Worm (Caenorhabditis elegans) whole organism, mixed stage, embryonic: ENCODE measurements around the gene F54C8.6.

Experiments
- M03D4.4 ChIP-seq: sonication (generic microtip); optimal IDR thresholded peaks from 2 replicates; lab custom pipeline; 2017; ENCODE audit warnings: mild to moderate bottlenecking, missing genetic modification characterization, missing compliant biosample characterization
- bed-3 ChIP-seq: fragments of 200-800 bp; sonication (Bioruptor generic); optimal IDR thresholded peaks from 3 replicates; lab custom pipeline; 2018; ENCODE audit warnings: mild to moderate bottlenecking, missing genetic modification characterization, moderate library complexity, missing compliant biosample characterization
- blmp-1 ChIP-seq: fragments of 150-350 bp; optimal IDR thresholded peaks from 2 replicates; lab custom pipeline; 2014; ENCODE audit warnings: missing biosample characterization, missing genetic modification characterization
- ceh-39 ChIP-seq: fragments of 150-350 bp; optimal IDR thresholded peaks from 2 replicates; lab custom pipeline; 2014; ENCODE audit warnings: missing biosample characterization, missing genetic modification characterization
- ceh-43 ChIP-seq: fragments of 200-800 bp; sonication (Bioruptor generic); optimal IDR thresholded peaks from 2 replicates; lab custom pipeline; 2018; ENCODE audit warnings: mild to moderate bottlenecking, missing genetic modification characterization, moderate library complexity, missing compliant biosample characterization
- ceh-83 ChIP-seq: fragments of 200-800 bp; sonication (Bioruptor generic); optimal IDR thresholded peaks from 2 replicates; lab custom pipeline; 2018; ENCODE audit warnings: mild to moderate bottlenecking, missing genetic modification characterization, missing compliant biosample characterization
- ces-1 ChIP-seq: fragments of 150-350 bp; optimal IDR thresholded peaks from 2 replicates; lab custom pipeline; 2014; ENCODE audit warnings: missing biosample characterization, missing genetic modification reagents, missing genetic modification characterization
- cnd-1 ChIP-seq: fragments of 200-800 bp; sonication (Bioruptor generic); optimal IDR thresholded peaks from 2 replicates; lab custom pipeline; 2018; ENCODE audit warnings: mild to moderate bottlenecking, missing genetic modification characterization, missing compliant biosample characterization
- drap-1 ChIP-seq: fragments of 200-800 bp; sonication (Bioruptor generic); optimal IDR thresholded peaks from 3 replicates; lab custom pipeline; 2018; ENCODE audit warnings: mild to moderate bottlenecking, missing genetic modification characterization, missing compliant biosample characterization
- elt-1 ChIP-seq: sonication (generic microtip); optimal IDR thresholded peaks from 2 replicates; lab custom pipeline; 2017; ENCODE audit warnings: missing genetic modification characterization, mild to moderate bottlenecking, missing compliant biosample characterization, antibody characterized with exemption, moderate library complexity, borderline replicate concordance; ENCODE audit not compliant: insufficient read depth
- elt-3 ChIP-seq: fragments of 150-350 bp; optimal IDR thresholded peaks from 2 replicates; lab custom pipeline; 2014; ENCODE audit warnings: missing biosample characterization, missing genetic modification characterization
- flh-1 ChIP-seq: fragments of 200-800 bp; sonication (Bioruptor generic); optimal IDR thresholded peaks from 2 replicates; lab custom pipeline; 2018; ENCODE audit warnings: mild to moderate bottlenecking, missing genetic modification characterization, moderate library complexity, missing compliant biosample characterization
- ham-2 ChIP-seq: fragments of 200-800 bp; sonication (Bioruptor generic); optimal IDR thresholded peaks from 2 replicates; lab custom pipeline; 2018; ENCODE audit warnings: mild to moderate bottlenecking, missing genetic modification characterization, missing compliant biosample characterization
- hlh-1 ChIP-seq: fragments of 150-350 bp; optimal IDR thresholded peaks from 2 replicates; lab custom pipeline; 2014; ENCODE audit warnings: missing biosample characterization, missing genetic modification reagents, missing genetic modification characterization
- lin-13 ChIP-seq: fragments of 150-350 bp; optimal IDR thresholded peaks from 2 replicates; lab custom pipeline; 2014; ENCODE audit warnings: missing biosample characterization, missing genetic modification characterization
- lin-32 ChIP-seq: fragments of 200-800 bp; sonication (Bioruptor generic); optimal IDR thresholded peaks from 2 replicates; lab custom pipeline; 2018; ENCODE audit warnings: mild to moderate bottlenecking, missing genetic modification characterization, missing compliant biosample characterization
- lsy-2 ChIP-seq: fragments of 150-350 bp; optimal IDR thresholded peaks from 2 replicates; lab custom pipeline; 2014; ENCODE audit warnings: missing biosample characterization, missing genetic modification characterization
- mab-5 ChIP-seq: fragments of 150-350 bp; optimal IDR thresholded peaks from 2 replicates; lab custom pipeline; 2014; ENCODE audit warnings: missing biosample characterization, missing genetic modification characterization
- mep-1 ChIP-seq: fragments of 150-350 bp; optimal IDR thresholded peaks from 2 replicates; lab custom pipeline; 2017; ENCODE audit warnings: missing biosample characterization, missing genetic modification reagents, missing genetic modification characterization, inconsistent platforms
- mls-2 ChIP-seq: sonication (generic microtip); optimal IDR thresholded peaks from 2 replicates; lab custom pipeline; 2016; ENCODE audit warnings: mild to moderate bottlenecking, missing genetic modification characterization, moderate library complexity, missing compliant biosample characterization
- nhr-12 ChIP-seq: fragments of 150-350 bp; optimal IDR thresholded peaks from 2 replicates; lab custom pipeline; 2014; ENCODE audit warnings: missing biosample characterization, missing genetic modification characterization
- nhr-2 ChIP-seq: fragments of 150-350 bp; optimal IDR thresholded peaks from 2 replicates; lab custom pipeline; 2014; ENCODE audit warnings: missing biosample characterization, missing genetic modification characterization
- nhr-237 ChIP-seq: fragments of 150-350 bp; optimal IDR thresholded peaks from 2 replicates; lab custom pipeline; 2014; ENCODE audit warnings: missing biosample characterization, missing genetic modification characterization
- nhr-28 ChIP-seq: fragments of 150-350 bp; optimal IDR thresholded peaks from 2 replicates; lab custom pipeline; 2014; ENCODE audit warnings: missing biosample characterization, missing genetic modification characterization
- nhr-76 ChIP-seq: sonication (generic microtip); optimal IDR thresholded peaks from 2 replicates; lab custom pipeline; 2017; ENCODE audit warnings: missing biosample characterization, missing genetic modification characterization
- pha-4 ChIP-seq: fragments of 150-350 bp; optimal IDR thresholded peaks from 2 replicates; lab custom pipeline; 2018; ENCODE audit warnings: missing biosample characterization, missing genetic modification reagents, missing genetic modification characterization
- sem-2 ChIP-seq: fragments of 200-800 bp; sonication (Bioruptor generic); optimal IDR thresholded peaks from 2 replicates; lab custom pipeline; 2018; ENCODE audit warnings: mild to moderate bottlenecking, missing genetic modification characterization, missing compliant biosample characterization
- snpc-4 ChIP-seq: fragments of 150-350 bp; optimal IDR thresholded peaks from 2 replicates; lab custom pipeline; 2014; ENCODE audit warnings: missing biosample characterization, missing genetic modification characterization
- sptf-1 ChIP-seq: sonication (generic microtip); optimal IDR thresholded peaks from 2 replicates; lab custom pipeline; 2017; ENCODE audit warnings: mild to moderate bottlenecking, missing genetic modification characterization, moderate library complexity, missing compliant biosample characterization
- tbx-8 ChIP-seq: fragments of 200-800 bp; sonication (Bioruptor generic); optimal IDR thresholded peaks from 2 replicates; lab custom pipeline; 2018; ENCODE audit warnings: mild to moderate bottlenecking, missing genetic modification characterization, moderate library complexity, missing compliant biosample characterization
- unc-120 ChIP-seq: sonication (generic microtip); optimal IDR thresholded peaks from 2 replicates; lab custom pipeline; 2017; ENCODE audit warnings: missing genetic modification characterization, missing compliant biosample characterization; ENCODE audit not compliant: poor library complexity, severe bottlenecking
- unc-39 ChIP-seq: fragments of 150-350 bp; optimal IDR thresholded peaks from 2 replicates; lab custom pipeline; 2014; ENCODE audit warnings: missing biosample characterization, missing genetic modification characterization
- unc-62 ChIP-seq: fragments of 150-350 bp; optimal IDR thresholded peaks from 2 replicates; lab custom pipeline; 2014; ENCODE audit warnings: missing biosample characterization, missing genetic modification reagents, missing genetic modification characterization
- zip-8 ChIP-seq: fragments of 150-350 bp; optimal IDR thresholded peaks from 2 replicates; lab custom pipeline; 2014; ENCODE audit warnings: missing biosample characterization, missing genetic modification characterization
- ztf-11 ChIP-seq: fragments of 150-350 bp; optimal IDR thresholded peaks from 2 replicates; lab custom pipeline; 2014; ENCODE audit warnings: missing biosample characterization, missing genetic modification characterization

F54C8.6 gene

DNA sequence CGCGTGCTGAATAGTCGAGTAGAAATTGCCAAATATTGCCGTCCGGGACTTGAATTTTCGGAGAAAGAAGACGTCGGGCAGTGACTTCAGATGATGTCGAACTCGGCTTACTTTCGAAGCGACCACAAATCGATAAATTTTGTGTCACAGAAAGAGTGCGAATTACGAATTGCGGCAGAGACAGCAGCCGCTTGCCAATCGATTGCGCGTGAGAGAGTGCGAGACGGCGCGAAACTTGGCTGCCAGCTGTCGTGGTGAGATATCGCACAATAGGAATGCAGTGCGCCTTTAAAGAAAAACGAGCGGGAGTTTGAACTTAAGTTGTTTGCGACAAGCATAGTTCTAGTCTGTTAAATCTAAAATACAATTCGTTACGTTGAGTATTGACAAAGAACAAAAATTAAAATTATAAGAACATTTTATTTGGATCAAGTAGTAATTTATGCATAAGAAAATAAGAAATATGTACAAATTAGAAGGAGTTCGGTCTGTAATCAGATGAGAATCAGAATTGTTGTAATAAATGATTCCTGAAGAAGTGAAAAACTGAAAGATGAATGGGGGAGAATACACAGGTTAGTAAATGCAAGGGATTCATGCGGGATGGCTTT is 6.2 kb downstream of the F54C8.6 start, which contains the start of gene pir-2:
Gene pir-2 (minus strand): TSS at position 218 of the 611 bp plus-strand sequence.
- TF ChIP-seq drap-1 (GFP tag; lab: Kevin White, UChicago) = peak; percentile 32
- TF ChIP-seq ceh-83 (GFP tag; lab: Kevin White, UChicago) = peak; percentile 66
- peak; percentile 88 for TF ChIP-seq mep-1 (tag; lab: Kevin White, UChicago)
- no peak for TF ChIP-seq M03D4.4 (tag; lab: Kevin White, UChicago)
- TF ChIP-seq sptf-1 (tag; lab: Kevin White, UChicago) = peak; percentile 73
- TF ChIP-seq elt-3 (tag; lab: Kevin White, UChicago) = peak; percentile 8
- no peak for TF ChIP-seq bed-3 (GFP tag; lab: Kevin White, UChicago)
- TF ChIP-seq zip-8 (tag; lab: Kevin White, UChicago) = no peak
- TF ChIP-seq nhr-237 = peak; percentile 65
- TF ChIP-seq ces-1 (GFP tag; lab: Kevin White, UChicago) = peak; percentile 84
- TF ChIP-seq nhr-2 = peak; percentile 12
- peak; percentile 83 for TF ChIP-seq lin-32 (GFP tag; lab: Kevin White, UChicago)
- no peak for TF ChIP-seq blmp-1
- TF ChIP-seq tbx-8 (GFP tag; lab: Kevin White, UChicago) = no peak
- peak; percentile 83 for TF ChIP-seq pha-4 (tag; lab: Kevin White, UChicago)
- TF ChIP-seq nhr-12 (tag; lab: Kevin White, UChicago) = no peak
- peak; percentile 94 for TF ChIP-seq cnd-1 (tag; lab: Kevin White, UChicago)
- no peak for TF ChIP-seq unc-39 (tag; lab: Kevin White, UChicago)
- no peak for TF ChIP-seq nhr-76
- TF ChIP-seq unc-62 = peak; percentile 74
- TF ChIP-seq elt-1 = no peak
- TF ChIP-seq flh-1 (GFP tag; lab: Kevin White, UChicago) = no peak
- no peak for TF ChIP-seq ceh-43 (GFP tag; lab: Kevin White, UChicago)
- peak; percentile 63 for TF ChIP-seq ztf-11 (tag; lab: Kevin White, UChicago)
- no peak for TF ChIP-seq mab-5 (tag; lab: Kevin White, UChicago)
- TF ChIP-seq ceh-39 (tag; lab: Kevin White, UChicago) = peak; percentile 93
- TF ChIP-seq lin-13 = peak; percentile 28
- TF ChIP-seq nhr-28 (tag; lab: Kevin White, UChicago) = no peak
- peak; percentile 66 for TF ChIP-seq mls-2 (tag; lab: Kevin White, UChicago)
- TF ChIP-seq snpc-4 (tag; lab: Kevin White, UChicago) = no peak
- no peak for TF ChIP-seq sem-2 (GFP tag; lab: Kevin White, UChicago)
- peak; percentile 69 for TF ChIP-seq ham-2 (GFP tag; lab: Kevin White, UChicago)
- peak; percentile 82 for TF ChIP-seq unc-120 (tag; lab: Kevin White, UChicago)
- TF ChIP-seq lsy-2 = peak; percentile 85
- TF ChIP-seq hlh-1 (tag; lab: Kevin White, UChicago) = peak; percentile 98

DNA sequence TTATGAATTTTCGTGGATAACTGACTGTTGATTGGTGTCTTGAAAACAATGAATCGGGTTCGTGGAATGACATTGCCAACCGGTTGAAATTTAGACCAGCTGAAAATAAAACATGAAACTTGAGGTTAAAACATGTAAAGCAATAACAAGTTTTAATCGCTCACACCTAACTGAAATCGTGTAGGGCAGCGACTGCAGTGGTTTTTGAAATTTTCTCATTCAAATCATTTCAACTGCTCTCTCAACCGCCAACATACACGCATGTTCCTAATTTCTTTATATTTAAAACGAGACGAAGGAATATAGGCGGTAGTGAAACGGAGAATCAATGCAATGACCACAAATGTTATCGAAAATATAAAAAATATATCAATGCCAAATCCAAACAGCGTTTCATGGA is 6.9 kb downstream of the F54C8.6 start:
- no peak for TF ChIP-seq ces-1 (GFP tag; lab: Kevin White, UChicago)
- TF ChIP-seq, all 35 proteins: peak for 0

DNA sequence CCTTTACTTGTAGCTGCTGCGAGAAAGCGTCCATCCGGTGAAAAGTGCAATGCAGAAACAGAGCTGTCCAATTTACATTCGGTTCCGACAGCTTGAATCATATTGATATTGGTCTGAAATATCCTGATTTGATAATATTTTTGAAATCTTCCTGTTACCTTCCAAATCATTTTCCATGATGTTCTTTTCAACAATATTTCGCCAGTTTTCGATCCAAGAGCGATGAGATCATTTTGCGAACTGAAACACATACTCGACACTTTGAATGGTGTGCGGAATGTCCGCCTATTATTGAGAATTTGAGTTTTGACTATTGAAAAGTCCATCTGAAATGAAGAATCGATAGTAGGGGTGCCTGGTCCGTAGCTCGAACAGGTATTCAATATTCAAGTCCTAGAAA is 8.6 kb downstream of the F54C8.6 start, which contains the start of gene emb-30:
Gene emb-30 (minus strand): TSS at position 328 of the 400 bp plus-strand sequence.
- TF ChIP-seq ztf-11 (tag; lab: Kevin White, UChicago) = no peak
- no peak for TF ChIP-seq pha-4 (tag; lab: Kevin White, UChicago)
- TF ChIP-seq ham-2 (GFP tag; lab: Kevin White, UChicago) = no peak
- no peak for TF ChIP-seq unc-62
- TF ChIP-seq sem-2 (GFP tag; lab: Kevin White, UChicago) = no peak
- TF ChIP-seq mep-1 (tag; lab: Kevin White, UChicago) = no peak
- TF ChIP-seq flh-1 (GFP tag; lab: Kevin White, UChicago) = no peak
- no peak for TF ChIP-seq lsy-2
- no peak for TF ChIP-seq mls-2 (tag; lab: Kevin White, UChicago)
- no peak for TF ChIP-seq ces-1 (GFP tag; lab: Kevin White, UChicago)
- TF ChIP-seq ceh-83 (GFP tag; lab: Kevin White, UChicago) = no peak
- TF ChIP-seq, all 35 proteins: peak for 0
